Worm (Caenorhabditis elegans) whole organism, L3 larva: ENCODE results near the gene C50E10.2.

ENCODE experiments used
- ceh-82 ChIP-seq: fragments of 150-350 bp; optimal IDR thresholded peaks from 2 replicates; lab custom pipeline; 2014; ENCODE audit warnings: missing biosample characterization, missing genetic modification characterization
- daf-12 ChIP-seq: fragments of 150-350 bp; optimal IDR thresholded peaks from 2 replicates; lab custom pipeline; 2014; ENCODE audit warnings: missing biosample characterization, missing genetic modification reagents, missing genetic modification characterization
- egl-27 ChIP-seq: sonication (generic microtip); optimal IDR thresholded peaks from 4 replicates; lab custom pipeline; 2017; ENCODE audit warnings: missing biosample characterization, missing genetic modification reagents, missing genetic modification characterization
- nhr-25 ChIP-seq: sonication (generic microtip); optimal IDR thresholded peaks from 2 replicates; lab custom pipeline; 2017; ENCODE audit warnings: missing biosample characterization, missing genetic modification characterization
- nhr-76 ChIP-seq: fragments of 150-350 bp; sonication (generic microtip); optimal IDR thresholded peaks from 5 replicates; lab custom pipeline; 2014; ENCODE audit warnings: missing biosample characterization, missing genetic modification characterization
- pha-4 ChIP-seq: fragments of 150-350 bp; optimal IDR thresholded peaks from 2 replicates; lab custom pipeline; 2014; ENCODE audit warnings: missing biosample characterization, missing genetic modification reagents, missing genetic modification characterization
- skn-1 ChIP-seq: fragments of 150-350 bp; optimal IDR thresholded peaks from 2 replicates; lab custom pipeline; 2014; ENCODE audit warnings: missing biosample characterization, missing genetic modification characterization
- unc-62 ChIP-seq: fragments of 150-350 bp; sonication (generic microtip); optimal IDR thresholded peaks from 4 replicates; lab custom pipeline; 2014; ENCODE audit warnings: missing biosample characterization, missing genetic modification reagents, missing genetic modification characterization
- ztf-11 ChIP-seq: fragments of 150-350 bp; optimal IDR thresholded peaks from 2 replicates; lab custom pipeline; 2014; ENCODE audit warnings: missing biosample characterization, missing genetic modification characterization
- ztf-4 ChIP-seq: fragments of 150-350 bp; optimal IDR thresholded peaks from 2 replicates; lab custom pipeline; 2014; ENCODE audit warnings: missing biosample characterization, missing genetic modification characterization

DNA sequence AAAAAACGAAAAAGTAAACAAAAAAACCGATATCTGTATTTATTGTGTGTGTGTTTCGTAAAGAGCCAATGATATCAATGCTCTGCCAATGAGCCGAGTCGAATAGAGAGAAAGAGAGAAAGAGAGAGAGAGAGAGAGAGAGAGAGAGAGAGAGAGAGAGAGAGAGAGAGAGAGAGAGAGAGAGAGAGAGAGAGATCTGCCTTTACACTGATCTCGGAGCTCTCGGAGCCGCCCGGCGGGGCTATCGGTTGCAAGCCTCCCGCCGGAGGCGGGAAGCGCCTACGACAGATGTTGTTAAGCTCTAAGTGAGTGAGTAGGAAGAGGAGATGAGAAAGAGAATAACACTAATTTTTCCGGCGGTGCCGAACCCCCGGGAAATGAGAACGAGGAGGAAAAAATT is 40.7 kb downstream of the C50E10.2 start:
- no peak for TF ChIP-seq nhr-25
- no peak for TF ChIP-seq nhr-76 (tag; lab: Kevin White, UChicago)
- no peak for TF ChIP-seq unc-62
- TF ChIP-seq ceh-82 (tag; lab: Kevin White, UChicago) = no peak
- TF ChIP-seq pha-4 (tag; lab: Kevin White, UChicago) = no peak
- no peak for TF ChIP-seq egl-27
- no peak for TF ChIP-seq daf-12 (tag; lab: Kevin White, UChicago)
- TF ChIP-seq skn-1 (tag; lab: Kevin White, UChicago) = no peak
- no peak for TF ChIP-seq ztf-4 (tag; lab: Kevin White, UChicago)
- no peak for TF ChIP-seq ztf-11 (tag; lab: Kevin White, UChicago)
